Fruit fly (Drosophila melanogaster): ENCODE data around the gene Mrp4.

Gene Mrp4

DNA sequence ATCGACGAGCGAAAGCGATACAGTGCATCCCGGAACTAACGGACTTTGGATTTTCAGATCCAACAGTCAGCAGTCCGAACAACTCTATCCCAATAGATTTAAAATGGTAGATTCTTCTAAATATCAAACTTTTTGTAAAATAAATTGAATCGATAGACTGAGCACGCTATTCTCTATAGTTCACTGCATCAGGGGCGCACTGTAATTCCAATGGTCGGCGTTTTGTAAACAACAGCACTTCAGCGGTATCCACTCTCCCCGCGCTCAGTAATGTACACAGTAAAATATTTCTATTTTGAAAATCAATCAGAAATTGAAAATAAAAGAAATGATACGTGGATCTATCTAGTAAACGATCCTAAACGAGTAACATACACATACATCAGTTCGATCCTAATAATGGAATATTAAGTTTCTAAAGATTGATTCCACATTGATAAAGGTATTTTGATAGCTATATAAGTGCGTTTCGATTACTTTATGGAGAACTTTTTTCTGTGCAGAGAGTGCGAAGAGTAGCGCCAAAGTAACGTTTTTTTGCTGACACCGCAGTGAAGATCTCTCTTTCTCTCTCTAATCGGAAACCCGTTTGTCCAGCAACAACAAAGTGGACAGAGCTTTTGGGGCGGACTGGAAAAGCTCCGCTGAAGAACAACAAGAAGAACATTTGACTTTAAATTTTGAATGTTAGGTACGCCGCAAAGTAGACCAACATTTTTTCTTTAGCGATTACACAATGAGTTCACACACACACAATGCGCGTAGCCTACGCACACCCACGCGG lies 6.5 kb upstream of the Mrp4 start:
- TF ChIP-seq Dek (tag; optimal IDR thresholded peaks at IDR 0.05) (peak; percentile 89), CG2875 (GFP tag; optimal IDR thresholded peaks at IDR 0.05) (peak; percentile 74), Usf (GFP tag; optimal IDR thresholded peaks at IDR 0.05) (peak; percentile 66), CG7786 (GFP tag; optimal IDR thresholded peaks at IDR 0.05) (peak; percentile 91), Nf-YA (GFP tag; IDR thresholded peaks at IDR 0.05) (peak; percentile 88), CG4404 (GFP tag; IDR thresholded peaks at IDR 0.05) (peak; percentile 83), ac (GFP tag; optimal IDR thresholded peaks at IDR 0.05) (peak; percentile 23), CG15269 (tag; optimal IDR thresholded peaks at IDR 0.05) (peak; percentile 93), sens-2 (GFP tag; IDR thresholded peaks at IDR 0.05) (peak; percentile 74), CG8944 (GFP tag; optimal IDR thresholded peaks at IDR 0.05) (peak; percentile 82), Awh (GFP tag; IDR thresholded peaks at IDR 0.05) (peak; percentile 94), HLH3B (GFP tag; IDR thresholded peaks at IDR 0.05) (peak; percentile 92), ranshi (GFP tag; IDR thresholded peaks at IDR 0.05) (peak; percentile 90), Scr (GFP tag; IDR thresholded peaks at IDR 0.05; ENCODE audit: partially characterized antibody) (peak; percentile 23; the same call in 1 of the 2 replicates), bab2 (GFP tag; optimal IDR thresholded peaks at IDR 0.05) (peak; percentile 83), CG10321 (GFP tag; IDR thresholded peaks at IDR 0.05) (peak; percentile 40), ttk (GFP tag; IDR thresholded peaks at IDR 0.05) (peak; percentile 94), H15 (GFP tag; IDR thresholded peaks at IDR 0.05) (peak; percentile 91), crc (GFP tag; optimal IDR thresholded peaks at IDR 0.05) (peak; percentile 91), danr (GFP tag; IDR thresholded peaks at IDR 0.05) (peak; percentile 82), HmgD (GFP tag; optimal IDR thresholded peaks at IDR 0.05) (peak; percentile 88), gfzf (GFP tag; optimal IDR thresholded peaks at IDR 0.05) (no peak), CG9932 (GFP tag; IDR thresholded peaks at IDR 0.05) (peak; percentile 94), CG13296 (GFP tag; optimal IDR thresholded peaks at IDR 0.05) (peak; percentile 95), hth (optimal IDR thresholded peaks at IDR 0.05) (no peak), z (GFP tag; IDR thresholded peaks at IDR 0.05) (peak; percentile 52; the same call in 1 of the 3 replicates), dan (GFP tag; IDR thresholded peaks at IDR 0.05) (peak; percentile 57), sens (GFP tag) (peak; percentile 99), CG30403 (GFP tag; optimal IDR thresholded peaks at IDR 0.05) (peak; percentile 92), CHES-1-like (GFP tag; optimal IDR thresholded peaks at IDR 0.05) (peak; percentile 86), CG1529 (GFP tag; optimal IDR thresholded peaks at IDR 0.05) (peak; percentile 73), jing (GFP tag; optimal IDR thresholded peaks at IDR 0.05) (peak; percentile 75), CG8388 (GFP tag; optimal IDR thresholded peaks at IDR 0.05) (peak; percentile 80), CG4328 (GFP tag; optimal IDR thresholded peaks at IDR 0.05) (peak; percentile 94), chm (GFP tag; IDR thresholded peaks at IDR 0.05) (peak; percentile 88), Gsc (GFP tag; IDR thresholded peaks at IDR 0.05) (peak; percentile 83), CG18262 (tag; optimal IDR thresholded peaks at IDR 0.05) (peak; percentile 95), run (tag; optimal IDR thresholded peaks at IDR 0.05) (peak; percentile 77), CG16863 (GFP tag; optimal IDR thresholded peaks at IDR 0.05) (peak; percentile 86), ash1 (GFP tag; optimal IDR thresholded peaks at IDR 0.05) (no peak), az2 (GFP tag; optimal IDR thresholded peaks at IDR 0.05) (peak; percentile 86), zfh2 (GFP tag; optimal IDR thresholded peaks at IDR 0.05) (peak; percentile 90), chinmo (GFP tag; IDR thresholded peaks at IDR 0.05; ENCODE audit: partially characterized antibody) (0 out of 4 replicates have a peak, but pooled peaks have one; percentile 46), fd96Cb (tag; optimal IDR thresholded peaks at IDR 0.05) (peak; percentile 89), gt (GFP tag; IDR thresholded peaks at IDR 0.05) (peak; percentile 65), dati (GFP tag; IDR thresholded peaks at IDR 0.05) (peak; percentile 71; the same call in 1 of the 2 replicates), CG5953 (GFP tag; IDR thresholded peaks at IDR 0.05) (peak; percentile 83), Myb (GFP tag; optimal IDR thresholded peaks at IDR 0.05) (peak; percentile 74), Doc2 (GFP tag; IDR thresholded peaks at IDR 0.05) (peak; percentile 77; the same call in 1 of the 2 replicates), CG6272 (GFP tag; IDR thresholded peaks at IDR 0.05) (peak; percentile 82), MBD-R2 (GFP tag; IDR thresholded peaks at IDR 0.05) (peak; percentile 89)
